Worm (Caenorhabditis elegans) whole organism, L4 larva: Measurements from ENCODE around the gene C27B7.5.

Experiments
- D1046.2 ChIP-seq: fragments of 200-800 bp; sonication (Bioruptor generic); IDR thresholded peaks from 2 replicates; pipeline ENCODE4 v1.3.6; 2022; ENCODE audit warnings: missing genetic modification characterization, missing compliant biosample characterization
- Y105C5A.15 ChIP-seq: fragments of 200-800 bp; sonication (Bioruptor generic); IDR thresholded peaks from 2 replicates; pipeline ENCODE4 v1.3.6; 2022; ENCODE audit warnings: missing genetic modification characterization, missing compliant biosample characterization
- Y75B8A.6 ChIP-seq: fragments of 200-800 bp; sonication (Bioruptor generic); IDR thresholded peaks from 2 replicates; pipeline ENCODE4 v1.3.6; 2022; ENCODE audit warnings: missing genetic modification reagents, missing genetic modification characterization, missing compliant biosample characterization
- ZK337.2 ChIP-seq: fragments of 200-800 bp; sonication (Bioruptor generic); IDR thresholded peaks from 2 replicates; pipeline ENCODE4 v1.3.6; 2022; ENCODE audit warnings: missing genetic modification reagents, missing genetic modification characterization, missing compliant biosample characterization
- aly-2 ChIP-seq: sonication (generic microtip); optimal IDR thresholded peaks from 2 replicates; lab custom pipeline; 2018; ENCODE audit warnings: missing biosample characterization, missing genetic modification characterization
- arid-1 ChIP-seq: fragments of 200-800 bp; sonication (Bioruptor generic); conservative IDR thresholded peaks from 2 replicates; pipeline ENCODE4 v1.3.6; 2022; ENCODE audit warnings: missing genetic modification reagents, missing genetic modification characterization, missing compliant biosample characterization
- ceh-44 ChIP-seq: fragments of 200-800 bp; sonication (Bioruptor generic); IDR thresholded peaks from 2 replicates; pipeline ENCODE4 v1.3.6; 2022; ENCODE audit warnings: missing genetic modification reagents, missing genetic modification characterization, missing compliant biosample characterization
- ceh-82 ChIP-seq: sonication (generic microtip); optimal IDR thresholded peaks from 2 replicates; lab custom pipeline; 2017; ENCODE audit warnings: missing biosample characterization, missing genetic modification characterization
- ces-1 ChIP-seq: fragments of 150-350 bp; sonication (generic microtip); optimal IDR thresholded peaks from 4 replicates; lab custom pipeline; 2014; ENCODE audit warnings: missing biosample characterization, missing genetic modification reagents, missing genetic modification characterization
- ctbp-1 ChIP-seq: fragments of 200-800 bp; sonication (Bioruptor generic); IDR thresholded peaks from 2 replicates; pipeline ENCODE4 v1.3.6; 2022; ENCODE audit warnings: missing genetic modification reagents, missing genetic modification characterization, missing compliant biosample characterization
- daf-12 ChIP-seq: fragments of 150-350 bp; optimal IDR thresholded peaks from 2 replicates; lab custom pipeline; 2014; ENCODE audit warnings: missing biosample characterization, missing genetic modification reagents, missing genetic modification characterization
- daf-19 ChIP-seq: fragments of 200-800 bp; sonication (Bioruptor generic); conservative IDR thresholded peaks from 2 replicates; pipeline ENCODE4 v1.3.6; 2022; ENCODE audit warnings: missing genetic modification characterization, missing compliant biosample characterization
- fkh-10 ChIP-seq: fragments of 150-350 bp; optimal IDR thresholded peaks from 2 replicates; lab custom pipeline; 2014; ENCODE audit warnings: missing biosample characterization, missing genetic modification reagents, missing genetic modification characterization
- gei-8 ChIP-seq: fragments of 200-800 bp; sonication (Bioruptor generic); optimal IDR thresholded peaks from 2 replicates; lab custom pipeline; 2018; ENCODE audit warnings: mild to moderate bottlenecking, missing genetic modification characterization, missing compliant biosample characterization
- hmg-1.1 ChIP-seq: fragments of 200-800 bp; sonication (Bioruptor generic); IDR thresholded peaks from 2 replicates; pipeline ENCODE4 v1.3.6; 2022; ENCODE audit warnings: missing genetic modification reagents, missing genetic modification characterization, missing compliant biosample characterization
- lim-7 ChIP-seq: fragments of 200-800 bp; sonication (Bioruptor generic); IDR thresholded peaks from 2 replicates; pipeline ENCODE4 v1.3.6; 2022; ENCODE audit warnings: missing genetic modification characterization, missing compliant biosample characterization
- lin-1 ChIP-seq: fragments of 200-800 bp; sonication (Bioruptor generic); IDR thresholded peaks from 2 replicates; pipeline ENCODE4 v1.3.6; 2022; ENCODE audit warnings: missing genetic modification reagents, missing genetic modification characterization, missing compliant biosample characterization
- lin-13 ChIP-seq: fragments of 150-350 bp; optimal IDR thresholded peaks from 2 replicates; lab custom pipeline; 2014; ENCODE audit warnings: missing biosample characterization, missing genetic modification reagents, missing genetic modification characterization
- lin-39 ChIP-seq: fragments of 150-350 bp; optimal IDR thresholded peaks from 2 replicates; lab custom pipeline; 2014; ENCODE audit warnings: missing biosample characterization, missing genetic modification reagents, missing genetic modification characterization
- madf-9 ChIP-seq: fragments of 200-800 bp; sonication (Bioruptor generic); conservative IDR thresholded peaks from 2 replicates; pipeline ENCODE4 v1.3.6; 2022; ENCODE audit warnings: missing genetic modification reagents, missing genetic modification characterization, missing compliant biosample characterization
- mdt-29 ChIP-seq: fragments of 200-800 bp; sonication (Bioruptor generic); IDR thresholded peaks from 2 replicates; pipeline ENCODE4 v1.3.6; 2022; ENCODE audit warnings: missing genetic modification reagents, missing genetic modification characterization, missing compliant biosample characterization
- mep-1 ChIP-seq: fragments of 150-350 bp; sonication (generic microtip); optimal IDR thresholded peaks from 3 replicates; lab custom pipeline; 2014; ENCODE audit warnings: missing biosample characterization, missing genetic modification characterization
- nhr-11 ChIP-seq: fragments of 150-350 bp; optimal IDR thresholded peaks from 2 replicates; lab custom pipeline; 2014; ENCODE audit warnings: missing biosample characterization, missing genetic modification characterization
- nhr-28 ChIP-seq: fragments of 150-350 bp; optimal IDR thresholded peaks from 2 replicates; lab custom pipeline; 2014; ENCODE audit warnings: missing biosample characterization, missing genetic modification characterization
- nhr-42 ChIP-seq: fragments of 200-800 bp; sonication (Bioruptor generic); IDR thresholded peaks from 2 replicates; pipeline ENCODE4 v1.3.6; 2022; ENCODE audit warnings: missing genetic modification characterization, missing compliant biosample characterization
- pqm-1 ChIP-seq: sonication (generic microtip); optimal IDR thresholded peaks from 2 replicates; lab custom pipeline; 2017; ENCODE audit warnings: missing biosample characterization, missing genetic modification characterization
- sdz-12 ChIP-seq: fragments of 200-800 bp; sonication (Bioruptor generic); optimal IDR thresholded peaks from 2 replicates; lab custom pipeline; 2018; ENCODE audit warnings: mild to moderate bottlenecking, missing genetic modification characterization, missing compliant biosample characterization
- set-16 ChIP-seq: fragments of 200-800 bp; sonication (Bioruptor generic); IDR thresholded peaks from 2 replicates; pipeline ENCODE4 v1.3.6; 2022; ENCODE audit warnings: missing genetic modification reagents, missing genetic modification characterization, missing compliant biosample characterization
- skn-1 ChIP-seq: fragments of 150-350 bp; optimal IDR thresholded peaks from 2 replicates; lab custom pipeline; 2014; ENCODE audit warnings: missing biosample characterization, missing genetic modification characterization
- spr-3 ChIP-seq: fragments of 200-800 bp; sonication (Bioruptor generic); optimal IDR thresholded peaks from 2 replicates; lab custom pipeline; 2018; ENCODE audit warnings: mild to moderate bottlenecking, missing genetic modification characterization, missing compliant biosample characterization
- tra-1 ChIP-seq: fragments of 200-800 bp; sonication (Bioruptor generic); IDR thresholded peaks from 2 replicates; pipeline ENCODE4 v1.3.6; 2022; ENCODE audit warnings: missing genetic modification reagents, missing genetic modification characterization, missing compliant biosample characterization
- unc-130 ChIP-seq: sonication (generic microtip); optimal IDR thresholded peaks from 2 replicates; lab custom pipeline; 2016; ENCODE audit warnings: missing genetic modification reagents, missing genetic modification characterization, missing compliant biosample characterization
- unc-62 ChIP-seq, 3 experiments: fragments of 150-350 bp in 1 of 3; sonication (generic microtip); optimal IDR thresholded peaks in 2 of 3; peaks in 1 of 3; 1 replicate in 1 of 3; 2 replicates in 2 of 3; lab custom pipeline; 2014 to 2017; ENCODE audit warnings: missing biosample characterization in 3 of 3, missing genetic modification characterization in 3 of 3, missing genetic modification reagents in 3 of 3, missing genotype in 1 of 3
- zip-11 ChIP-seq: fragments of 200-800 bp; sonication (Bioruptor generic); IDR thresholded peaks from 2 replicates; pipeline ENCODE4 v1.3.6; 2022; ENCODE audit warnings: missing genetic modification characterization, missing compliant biosample characterization
- ztf-11 ChIP-seq: fragments of 150-350 bp; optimal IDR thresholded peaks from 2 replicates; lab custom pipeline; 2014; ENCODE audit warnings: missing biosample characterization, missing genetic modification characterization

C27B7.5 gene

ce11 chrIV:8873847-8874246 lies 27.6 kb upstream of the C27B7.5 start, which contains the start of gene hdl-2:
hdl-2 (plus strand) TSS chrIV:8874147.
- TF ChIP-seq unc-62 (GFP tag; optimal IDR thresholded peaks at IDR 0.05 in 1 of 2; lab: Kevin White, UChicago) (peak in 1 of 2 experiments; percentile 23), unc-62 (tag; optimal IDR thresholded peaks at IDR 0.05; lab: Kevin White, UChicago) (no peak), nhr-11 (no peak)

- TF ChIP-seq ceh-44 (no peak), daf-19 (GFP tag; lab: Robert Waterston, UW) (no peak), zip-11 (GFP tag; lab: Robert Waterston, UW) (no peak), nhr-11 (no peak), lin-13 (GFP tag; lab: Kevin White, UChicago) (no peak), daf-12 (tag; lab: Kevin White, UChicago) (no peak), Y105C5A.15 (GFP tag; lab: Robert Waterston, UW) (no peak), lin-39 (no peak)
- TF ChIP-seq, all 104 proteins: peak for 0
These were observed 21.6 kb upstream of the C27B7.5 start, which contains the start of gene npax-4 for ce11 chrIV:8879810-8880209. npax-4 (minus strand) TSS chrIV:8879910.

ce11 chrIV:8881181-8881580 lies 20.3 kb upstream of the C27B7.5 start, which contains the start of gene C09G9.8:
C09G9.8 (plus strand) TSS chrIV:8881481.
- TF ChIP-seq gei-8 (GFP tag; lab: Kevin White, UChicago) (no peak), Y75B8A.6 (no peak), nhr-28 (tag; lab: Kevin White, UChicago) (no peak), skn-1 (tag; lab: Kevin White, UChicago) (no peak), D1046.2 (GFP tag; lab: Robert Waterston, UW) (no peak), aly-2 (tag; lab: Kevin White, UChicago) (no peak), tra-1 (GFP tag; lab: Robert Waterston, UW) (no peak), spr-3 (GFP tag; lab: Kevin White, UChicago) (no peak), sdz-12 (GFP tag; lab: Kevin White, UChicago) (no peak), ZK337.2 (no peak), pqm-1 (tag; lab: Kevin White, UChicago) (no peak), ctbp-1 (GFP tag; lab: Robert Waterston, UW) (no peak), unc-130 (GFP tag; lab: Kevin White, UChicago) (no peak), ztf-11 (tag; lab: Kevin White, UChicago) (no peak)

- TF ChIP-seq madf-9 (GFP tag; lab: Robert Waterston, UW) (no peak), arid-1 (GFP tag; lab: Robert Waterston, UW) (no peak), fkh-10 (GFP tag; lab: Kevin White, UChicago) (no peak), hmg-1.1 (GFP tag; lab: Robert Waterston, UW) (no peak), nhr-42 (GFP tag; lab: Robert Waterston, UW) (no peak), sdz-12 (GFP tag; lab: Kevin White, UChicago) (no peak), ces-1 (no peak), set-16 (GFP tag; lab: Robert Waterston, UW) (no peak), mdt-29 (GFP tag; lab: Robert Waterston, UW) (no peak), mep-1 (tag; lab: Kevin White, UChicago) (no peak), ceh-82 (no peak), lim-7 (GFP tag; lab: Robert Waterston, UW) (no peak), lin-1 (GFP tag; lab: Robert Waterston, UW) (no peak)
These were observed 15.2 kb upstream of the C27B7.5 start, which contains the start of gene C09G9.5 for ce11 chrIV:8886228-8886627. C09G9.5 (plus strand) TSS chrIV:8886528.
